Worm (Caenorhabditis elegans) whole organism, L2 larva: ENCODE measurements around the gene ell-1.

Experiments used
- C34F6.9 ChIP-seq: fragments of 150-350 bp; optimal IDR thresholded peaks from 2 replicates; lab custom pipeline; 2014; ENCODE audit warnings: missing biosample characterization, missing genetic modification characterization
- F13H6.1 ChIP-seq: sonication (generic microtip); optimal IDR thresholded peaks from 2 replicates; lab custom pipeline; 2016; ENCODE audit warnings: missing genetic modification characterization, missing compliant biosample characterization
- R02D3.7 ChIP-seq: fragments of 150-350 bp; optimal IDR thresholded peaks from 2 replicates; lab custom pipeline; 2014; ENCODE audit warnings: missing biosample characterization, missing genetic modification characterization
- Y55F3AM.14 ChIP-seq: fragments of 200-800 bp; sonication (Bioruptor generic); optimal IDR thresholded peaks from 2 replicates; lab custom pipeline; 2018; ENCODE audit warnings: mild to moderate bottlenecking, missing genetic modification characterization, missing compliant biosample characterization
- aly-2 ChIP-seq: fragments of 150-350 bp; optimal IDR thresholded peaks from 2 replicates; lab custom pipeline; 2014; ENCODE audit warnings: missing biosample characterization, missing genetic modification characterization
- ama-1 ChIP-seq: fragments of 150-350 bp; optimal IDR thresholded peaks from 2 replicates; lab custom pipeline; 2018; ENCODE audit warnings: inconsistent platforms
- blmp-1 ChIP-seq: sonication (generic microtip); optimal IDR thresholded peaks from 2 replicates; lab custom pipeline; 2017; ENCODE audit warnings: missing genetic modification characterization, mild to moderate bottlenecking, missing compliant biosample characterization, antibody characterized with exemption, moderate library complexity; ENCODE audit not compliant: insufficient read depth
- ceh-16 ChIP-seq: fragments of 150-350 bp; optimal IDR thresholded peaks from 2 replicates; lab custom pipeline; 2014; ENCODE audit warnings: missing biosample characterization, missing genetic modification characterization
- ceh-82 ChIP-seq: fragments of 150-350 bp; optimal IDR thresholded peaks from 2 replicates; lab custom pipeline; 2014; ENCODE audit warnings: missing biosample characterization, missing genetic modification characterization
- dmd-4 ChIP-seq: sonication (generic microtip); optimal IDR thresholded peaks from 2 replicates; lab custom pipeline; 2017; ENCODE audit warnings: missing biosample characterization, missing genetic modification characterization
- egl-27 ChIP-seq: sonication (generic microtip); optimal IDR thresholded peaks from 3 replicates; lab custom pipeline; 2017; ENCODE audit warnings: missing biosample characterization, missing genetic modification reagents, missing genetic modification characterization
- elt-1 ChIP-seq: fragments of 150-350 bp; optimal IDR thresholded peaks from 2 replicates; lab custom pipeline; 2014; ENCODE audit warnings: missing biosample characterization, missing genetic modification characterization
- fos-1 ChIP-seq: fragments of 150-350 bp; optimal IDR thresholded peaks from 2 replicates; lab custom pipeline; 2014; ENCODE audit warnings: missing biosample characterization, missing genetic modification characterization
- gmeb-1 ChIP-seq: fragments of 150-350 bp; optimal IDR thresholded peaks from 2 replicates; lab custom pipeline; 2014; ENCODE audit warnings: missing biosample characterization, missing genetic modification characterization
- lin-39 ChIP-seq: fragments of 150-350 bp; optimal IDR thresholded peaks from 2 replicates; lab custom pipeline; 2014; ENCODE audit warnings: missing biosample characterization, missing genetic modification reagents, missing genetic modification characterization
- mab-5 ChIP-seq: fragments of 150-350 bp; optimal IDR thresholded peaks from 2 replicates; lab custom pipeline; 2014; ENCODE audit warnings: missing biosample characterization, missing genetic modification characterization
- mbf-1 ChIP-seq: sonication (generic microtip); optimal IDR thresholded peaks from 2 replicates; lab custom pipeline; 2017; ENCODE audit warnings: missing biosample characterization, missing genetic modification characterization
- mdl-1 ChIP-seq, 2 experiments: fragments of 150-350 bp in 1 of 2; sonication (generic microtip) in 1 of 2; optimal IDR thresholded peaks; 2 replicates each; lab custom pipeline; 2017; ENCODE audit warnings: missing biosample characterization in 2 of 2, missing genetic modification characterization in 2 of 2
- nhr-10 ChIP-seq: sonication (generic microtip); optimal IDR thresholded peaks from 2 replicates; lab custom pipeline; 2017; ENCODE audit warnings: missing biosample characterization, missing genetic modification characterization
- nhr-12 ChIP-seq: fragments of 150-350 bp; optimal IDR thresholded peaks from 2 replicates; lab custom pipeline; 2014; ENCODE audit warnings: missing biosample characterization, missing genetic modification characterization
- nhr-129 ChIP-seq: fragments of 150-350 bp; optimal IDR thresholded peaks from 2 replicates; lab custom pipeline; 2014; ENCODE audit warnings: missing biosample characterization, missing genetic modification characterization
- nhr-21 ChIP-seq: fragments of 150-350 bp; optimal IDR thresholded peaks from 2 replicates; lab custom pipeline; 2014; ENCODE audit warnings: missing biosample characterization, missing genetic modification characterization
- nhr-25 ChIP-seq: fragments of 150-350 bp; sonication (generic microtip); optimal IDR thresholded peaks from 3 replicates; lab custom pipeline; 2014; ENCODE audit warnings: missing biosample characterization, missing genetic modification characterization
- nhr-6 ChIP-seq: fragments of 150-350 bp; optimal IDR thresholded peaks from 2 replicates; lab custom pipeline; 2014; ENCODE audit warnings: missing biosample characterization, missing genetic modification characterization
- nhr-77 ChIP-seq: fragments of 150-350 bp; optimal IDR thresholded peaks from 2 replicates; lab custom pipeline; 2014; ENCODE audit warnings: missing biosample characterization, missing genetic modification characterization
- peb-1 ChIP-seq: fragments of 150-350 bp; optimal IDR thresholded peaks from 2 replicates; lab custom pipeline; 2014; ENCODE audit warnings: missing biosample characterization, missing genetic modification characterization
- sem-4 ChIP-seq: fragments of 150-350 bp; optimal IDR thresholded peaks from 2 replicates; lab custom pipeline; 2014; ENCODE audit warnings: missing biosample characterization, missing genetic modification reagents, missing genetic modification characterization
- skn-1 ChIP-seq: sonication (generic microtip); optimal IDR thresholded peaks from 2 replicates; lab custom pipeline; 2017; ENCODE audit warnings: missing biosample characterization, missing genetic modification characterization
- sma-3 ChIP-seq: sonication (generic microtip); optimal IDR thresholded peaks from 2 replicates; lab custom pipeline; 2016; ENCODE audit warnings: missing genetic modification reagents, missing genetic modification characterization, missing compliant biosample characterization
- snpc-4 ChIP-seq: fragments of 150-350 bp; optimal IDR thresholded peaks from 2 replicates; lab custom pipeline; 2014; ENCODE audit warnings: missing biosample characterization, missing genetic modification characterization
- unc-39 ChIP-seq: fragments of 150-350 bp; optimal IDR thresholded peaks from 2 replicates; lab custom pipeline; 2014; ENCODE audit warnings: missing biosample characterization, missing genetic modification characterization
- unc-55 ChIP-seq: fragments of 150-350 bp; sonication (generic microtip); optimal IDR thresholded peaks from 3 replicates; lab custom pipeline; 2014; ENCODE audit warnings: missing biosample characterization, missing genetic modification reagents, missing genetic modification characterization
- ztf-11 ChIP-seq: sonication (generic microtip); optimal IDR thresholded peaks from 2 replicates; lab custom pipeline; 2017; ENCODE audit warnings: missing biosample characterization, missing genetic modification characterization
- ztf-4 ChIP-seq: fragments of 150-350 bp; optimal IDR thresholded peaks from 2 replicates; lab custom pipeline; 2014; ENCODE audit warnings: missing biosample characterization, missing genetic modification characterization

Gene ell-1

DNA sequence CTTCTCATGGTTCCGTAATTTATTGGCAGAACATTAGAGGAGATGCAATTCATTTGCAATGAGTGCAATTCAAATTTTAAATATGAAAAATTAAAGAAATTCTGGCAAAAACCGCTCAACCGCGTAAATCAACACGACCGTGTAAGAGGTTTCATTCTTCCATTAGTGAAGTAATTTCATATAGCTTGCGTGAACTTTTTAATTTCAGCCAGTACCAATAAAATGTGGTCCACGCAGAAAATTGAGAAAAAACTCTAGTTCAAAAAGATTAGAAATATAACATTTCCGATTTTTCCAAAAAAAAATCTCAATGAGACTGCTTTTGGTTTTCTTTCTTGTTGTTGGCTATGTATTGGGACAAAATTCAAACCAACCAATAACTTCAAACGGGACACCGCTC lies 27.8 kb downstream of the ell-1 start, which contains the start of gene clec-175:
Gene clec-175, plus strand, starts transcription at position 301 of the 400 bp plus-strand sequence.
- no peak for TF ChIP-seq skn-1 (tag; lab: Kevin White, UChicago)

DNA sequence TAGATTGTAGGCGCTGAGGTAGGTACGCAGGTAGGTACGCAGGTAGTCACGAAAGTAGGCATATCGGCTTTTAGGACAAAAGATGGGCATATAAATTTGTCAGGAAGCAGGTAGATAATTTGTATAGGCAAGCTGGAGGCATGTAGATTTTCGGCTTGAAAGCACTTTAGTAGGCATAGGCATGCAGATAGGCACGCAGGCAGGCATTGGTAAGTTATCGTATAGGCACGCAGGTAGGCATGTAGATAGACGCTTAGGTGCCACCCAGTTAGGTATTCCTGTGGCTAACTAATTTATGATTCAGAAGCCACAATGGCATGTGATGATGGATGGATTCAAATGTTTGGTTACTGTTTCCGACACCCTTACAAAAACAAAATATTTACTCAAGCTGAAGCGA lies 28.8 kb downstream of the ell-1 start:
- TF ChIP-seq ceh-16 (tag; lab: Kevin White, UChicago) = no peak
- no peak for TF ChIP-seq egl-27 (tag; lab: Kevin White, UChicago)
- no peak for TF ChIP-seq nhr-12 (tag; lab: Kevin White, UChicago)
- TF ChIP-seq mab-5 (tag; lab: Kevin White, UChicago) = no peak
- TF ChIP-seq ceh-82 (tag; lab: Kevin White, UChicago) = no peak
- no peak for TF ChIP-seq nhr-25 (tag; lab: Kevin White, UChicago)
- TF ChIP-seq F13H6.1 (tag; lab: Kevin White, UChicago) = no peak
- TF ChIP-seq lin-39 (tag; lab: Kevin White, UChicago) = no peak
- TF ChIP-seq fos-1 (tag; lab: Kevin White, UChicago) = no peak
- no peak for TF ChIP-seq snpc-4 (tag; lab: Kevin White, UChicago)
- TF ChIP-seq nhr-21 (tag; lab: Kevin White, UChicago) = no peak
- no peak for TF ChIP-seq dmd-4

DNA sequence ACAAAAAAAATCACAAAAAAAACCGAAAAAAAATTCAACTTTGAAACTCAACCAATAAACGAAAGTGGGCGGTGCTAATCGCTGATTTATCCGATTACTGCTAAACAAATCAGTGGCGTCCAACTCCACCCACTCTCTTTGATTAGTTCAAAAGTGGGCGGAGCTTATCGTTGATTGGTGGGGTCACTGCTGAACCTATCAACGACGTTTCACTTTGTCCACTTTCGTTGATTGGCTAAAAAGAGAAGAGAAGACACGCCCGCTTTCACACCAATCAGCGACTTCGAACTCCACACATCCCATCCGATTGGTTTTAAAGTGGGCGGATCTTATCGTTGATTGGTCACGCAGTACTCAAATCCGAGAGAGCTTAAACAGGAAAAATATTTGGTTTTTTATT lies 29.7 kb downstream of the ell-1 start:
- no peak for TF ChIP-seq aly-2 (tag; lab: Kevin White, UChicago)
- TF ChIP-seq nhr-10 (tag; lab: Kevin White, UChicago) = no peak
- TF ChIP-seq C34F6.9 (tag; lab: Kevin White, UChicago) = no peak
- TF ChIP-seq sem-4 (tag; lab: Kevin White, UChicago) = no peak
- TF ChIP-seq lin-39 (tag; lab: Kevin White, UChicago) = no peak

DNA sequence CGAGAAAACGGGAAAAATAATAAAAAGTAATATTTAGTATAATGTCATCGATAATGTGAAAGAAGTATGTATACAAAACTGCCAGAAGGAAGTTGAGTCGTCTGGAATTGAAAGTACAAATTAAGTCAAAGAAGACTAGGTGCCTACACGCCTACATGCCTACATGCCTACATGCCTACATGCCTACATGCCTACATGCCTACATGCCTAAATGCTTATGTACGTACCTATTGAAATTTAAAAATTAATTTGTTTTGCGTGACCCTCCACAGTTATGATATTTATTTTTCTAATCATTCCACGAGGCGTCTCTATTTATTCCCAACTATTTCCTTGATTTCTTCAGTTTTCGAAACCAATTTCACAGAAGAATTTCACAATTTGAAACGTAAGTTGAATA lies 35.7 kb downstream of the ell-1 start, which contains the start of the genes str-185 and R08C7.5:
Gene str-185, minus strand, starts transcription at position 101 of the 400 bp plus-strand sequence.
Gene R08C7.5, plus strand, starts transcription at position 329 of the 400 bp plus-strand sequence.
- TF ChIP-seq sem-4 (tag; lab: Kevin White, UChicago) = no peak
- TF ChIP-seq Y55F3AM.14 = no peak
- no peak for TF ChIP-seq mdl-1 (tag; optimal IDR thresholded peaks at IDR 0.05; lab: Kevin White, UChicago)
- TF ChIP-seq peb-1 (tag; lab: Kevin White, UChicago) = no peak
- no peak for TF ChIP-seq ceh-16 (tag; lab: Kevin White, UChicago)
- no peak for TF ChIP-seq ama-1
- TF ChIP-seq gmeb-1 (tag; lab: Kevin White, UChicago) = no peak
- no peak for TF ChIP-seq mbf-1 (tag; lab: Kevin White, UChicago)
- TF ChIP-seq, all 48 proteins: peak for 0

DNA sequence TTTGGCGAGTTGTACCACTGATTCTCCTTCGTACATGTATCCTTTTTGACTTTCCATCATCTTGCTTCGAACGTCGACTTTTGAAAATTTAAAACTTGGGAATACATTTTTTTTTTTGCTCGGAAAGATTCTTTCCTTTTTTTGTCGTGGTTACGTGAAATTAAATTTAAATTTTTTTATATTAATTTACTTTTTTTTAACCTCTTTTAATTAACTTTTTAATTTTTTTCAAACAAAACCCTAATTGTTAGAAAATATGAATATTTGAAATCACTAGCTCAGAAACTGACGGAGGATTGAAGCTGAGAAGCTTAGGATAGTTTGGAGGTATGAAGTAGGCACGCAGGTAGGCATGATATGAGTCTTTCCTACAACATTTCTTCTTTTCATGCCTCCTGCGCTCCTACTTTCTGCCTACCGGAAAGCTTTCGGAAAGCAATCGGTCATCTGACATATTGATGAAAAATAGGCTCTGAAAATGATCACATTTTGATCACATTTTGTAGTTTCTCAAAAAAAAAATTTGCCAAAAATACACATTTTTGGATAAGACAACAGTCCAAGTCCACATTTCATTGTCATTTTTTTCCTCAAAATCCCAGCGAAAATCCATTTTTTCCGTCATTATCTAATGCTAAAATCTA lies 40.4 kb downstream of the ell-1 start, which contains the start of the genes R08C7.8 and R08C7.4:
Gene R08C7.8, minus strand, starts transcription at position 101 of the 644 bp plus-strand sequence.
Gene R08C7.4, plus strand, starts transcription at position 594 of the 644 bp plus-strand sequence.
- no peak for TF ChIP-seq sma-3 (GFP tag; lab: Kevin White, UChicago)
- no peak for TF ChIP-seq unc-55 (GFP tag; lab: Kevin White, UChicago)
- TF ChIP-seq sem-4 (tag; lab: Kevin White, UChicago) = no peak
- no peak for TF ChIP-seq nhr-6 (tag; lab: Kevin White, UChicago)
- TF ChIP-seq nhr-10 (tag; lab: Kevin White, UChicago) = no peak
- TF ChIP-seq elt-1 (tag; lab: Kevin White, UChicago) = no peak
- no peak for TF ChIP-seq unc-39 (tag; lab: Kevin White, UChicago)
- no peak for TF ChIP-seq R02D3.7
- no peak for TF ChIP-seq ztf-11 (tag; lab: Kevin White, UChicago)
- TF ChIP-seq nhr-25 (tag; lab: Kevin White, UChicago) = no peak
- no peak for TF ChIP-seq peb-1 (tag; lab: Kevin White, UChicago)
- TF ChIP-seq nhr-129 = no peak
- no peak for TF ChIP-seq F13H6.1 (tag; lab: Kevin White, UChicago)
- no peak for TF ChIP-seq nhr-77 (tag; lab: Kevin White, UChicago)
- no peak for TF ChIP-seq egl-27 (tag; lab: Kevin White, UChicago)
- no peak for TF ChIP-seq mab-5 (tag; lab: Kevin White, UChicago)
- no peak for TF ChIP-seq blmp-1
- TF ChIP-seq ztf-4 (tag; lab: Kevin White, UChicago) = no peak
- no peak for TF ChIP-seq ceh-16 (tag; lab: Kevin White, UChicago)
